Worm (Caenorhabditis elegans): ENCODE measurements around the gene D1054.9.

- no peak for TF ChIP-seq mel-28 (tag; optimal IDR thresholded peaks at IDR 0.05; ENCODE audit: borderline replicate concordance)
- no peak for TF ChIP-seq F49E8.2 (tag; optimal IDR thresholded peaks at IDR 0.05; ENCODE audit: insufficient read depth)
- no peak for TF ChIP-seq T26A5.8 (tag; optimal IDR thresholded peaks at IDR 0.05)
- TF ChIP-seq nfya-1 (tag; optimal IDR thresholded peaks at IDR 0.05; ENCODE audit: borderline replicate concordance, insufficient read depth): no peak
- TF ChIP-seq ztf-22 (GFP tag; optimal IDR thresholded peaks at IDR 0.05): no peak
- no peak for TF ChIP-seq snpc-1.1 (tag; optimal IDR thresholded peaks at IDR 0.05; ENCODE audit: insufficient read depth)
- no peak for TF ChIP-seq lin-35 (GFP tag; optimal IDR thresholded peaks at IDR 0.05)
- TF ChIP-seq snpc-3.4 (tag; optimal IDR thresholded peaks at IDR 0.05): no peak
Measured at ce11 chrV:10795494-10795893, 4.6 kb upstream of the D1054.9 start, which contains the start of gene D1054.19.

Data from whole organism, young adult.